Worm (Caenorhabditis elegans): ENCODE measurements around the gene F42A9.9.

The F42A9.9 gene

DNA sequence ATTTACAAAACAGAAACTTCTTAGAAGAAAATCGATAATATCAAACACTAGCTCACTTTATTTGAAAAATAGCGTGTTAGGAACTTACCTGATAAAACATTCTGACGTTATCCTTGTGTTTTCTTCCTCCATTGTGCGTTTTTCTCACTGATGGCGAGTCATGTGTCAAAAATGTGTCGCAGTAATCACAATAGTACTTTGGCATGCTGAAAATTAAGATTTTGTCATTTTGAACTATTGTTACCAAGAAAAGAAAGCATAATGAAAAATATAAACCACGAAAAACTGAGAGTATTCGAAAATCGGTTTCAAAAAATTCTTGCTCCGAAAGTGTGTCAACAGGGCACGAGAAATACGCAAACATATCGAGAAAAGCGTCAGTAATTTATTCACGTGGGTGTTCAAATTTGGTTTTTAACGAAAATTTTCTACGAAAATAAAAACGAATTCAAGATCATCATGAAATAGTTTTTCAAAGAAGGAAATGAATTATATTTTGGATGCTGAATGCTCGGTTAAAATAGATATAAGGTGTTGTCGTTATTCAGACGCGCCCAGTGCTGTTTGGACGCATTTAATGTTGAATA, 49.0 kb upstream of the F42A9.9 start, which contains the start of gene snrp-3 (continued):
- TF ChIP-seq grh-1 (GFP tag; IDR thresholded peaks at IDR 0.05) (peak; percentile 77), rnt-1 (tag; optimal IDR thresholded peaks at IDR 0.05) (peak; percentile 89), aly-2 (tag; optimal IDR thresholded peaks at IDR 0.05) (peak; percentile 86), nhr-11 (tag; optimal IDR thresholded peaks at IDR 0.05) (peak; percentile 80), fkh-8 (tag; optimal IDR thresholded peaks at IDR 0.05) (peak; percentile 67), ztf-4 (tag; optimal IDR thresholded peaks at IDR 0.05) (peak; percentile 50), nhr-90 (tag; optimal IDR thresholded peaks at IDR 0.05; ENCODE audit: poor library complexity) (peak; percentile 79), snu-23 (GFP tag; optimal IDR thresholded peaks at IDR 0.05) (peak; percentile 91), nhr-47 (tag; optimal IDR thresholded peaks at IDR 0.05) (peak; percentile 91), unc-30 (tag; optimal IDR thresholded peaks at IDR 0.05) (no peak), dpl-1 (GFP tag; optimal IDR thresholded peaks at IDR 0.05) (peak; percentile 95 to 98 (median 97)), unc-62 (GFP tag; optimal IDR thresholded peaks at IDR 0.05) (no peak), egl-13 (tag; optimal IDR thresholded peaks at IDR 0.05) (peak; percentile 32), lir-3 (tag; optimal IDR thresholded peaks at IDR 0.05; ENCODE audit: poor library complexity) (peak; percentile 65), nhr-12 (tag; optimal IDR thresholded peaks at IDR 0.05) (no peak), aha-1 (tag; optimal IDR thresholded peaks at IDR 0.05) (peak; percentile 17), nhr-85 (tag) (peak; percentile 93), ces-1 (GFP tag; optimal IDR thresholded peaks at IDR 0.05) (no peak), mdl-1 (tag; optimal IDR thresholded peaks at IDR 0.05) (peak in 1 of 2 experiments; percentile 83), hpl-2 (GFP tag; optimal IDR thresholded peaks at IDR 0.05) (peak; percentile 44), fkh-4 (tag; optimal IDR thresholded peaks at IDR 0.05; ENCODE audit: borderline replicate concordance) (no peak), nhr-28 (tag; optimal IDR thresholded peaks at IDR 0.05) (no peak), C04F5.9 (tag; optimal IDR thresholded peaks at IDR 0.05) (peak; percentile 55), blmp-1 (tag; optimal IDR thresholded peaks at IDR 0.05) (peak; percentile 68), lin-15B (tag; optimal IDR thresholded peaks at IDR 0.05) (peak; percentile 77), egl-27 (tag; optimal IDR thresholded peaks at IDR 0.05) (peak in 1 of 2 experiments; percentile 9), unc-86 (tag; optimal IDR thresholded peaks at IDR 0.05) (peak; percentile 82), zag-1 (tag; optimal IDR thresholded peaks at IDR 0.05) (peak; percentile 82), ama-1 (optimal IDR thresholded peaks at IDR 0.05) (peak; percentile 67), sptf-1 (tag; optimal IDR thresholded peaks at IDR 0.05) (no peak), fkh-10 (GFP tag; optimal IDR thresholded peaks at IDR 0.05) (peak; percentile 20), tlp-1 (tag; optimal IDR thresholded peaks at IDR 0.05) (no peak), ceh-90 (tag; optimal IDR thresholded peaks at IDR 0.05) (peak; percentile 7), nhr-84 (tag; optimal IDR thresholded peaks at IDR 0.05) (no peak), tbx-2 (tag; optimal IDR thresholded peaks at IDR 0.05) (peak; percentile 86), F16B12.6 (tag; optimal IDR thresholded peaks at IDR 0.05) (peak; percentile 76), ceh-63 (GFP tag; optimal IDR thresholded peaks at IDR 0.05) (no peak), snpc-4 (tag; optimal IDR thresholded peaks at IDR 0.05) (peak; percentile 67), swsn-7 (tag; optimal IDR thresholded peaks at IDR 0.05) (peak; percentile 87), elt-2 (tag; optimal IDR thresholded peaks at IDR 0.05) (peak; percentile 60), pag-3 (tag; optimal IDR thresholded peaks at IDR 0.05; ENCODE audit: borderline replicate concordance, insufficient read depth) (no peak), lin-35 (GFP tag; optimal IDR thresholded peaks at IDR 0.05) (peak; percentile 94 to 98), hlh-17 (GFP tag; optimal IDR thresholded peaks at IDR 0.05; ENCODE audit: borderline replicate concordance) (no peak), irx-1 (tag; optimal IDR thresholded peaks at IDR 0.05) (peak; percentile 83)
